Fruit fly (Drosophila melanogaster) whole organism, embryonic: ENCODE results near the gene CG32645.

Experiments used
- CG10274 ChIP-seq: fragments of 200-800 bp; sonication (Bioruptor generic); optimal IDR thresholded peaks from 3 replicates; lab custom pipeline; 2017; ENCODE audit warnings: missing biosample characterization, mild to moderate bottlenecking, missing genetic modification characterization
- CG11085 ChIP-seq: fragments of 200-800 bp; sonication (Bioruptor generic); IDR thresholded peaks from 2 replicates; pipeline ENCODE4 v1.3.6; 2022; ENCODE audit warnings: missing biosample characterization, missing genetic modification characterization
- CG12659 ChIP-seq: fragments of 200-800 bp; sonication (Bioruptor generic); optimal IDR thresholded peaks from 3 replicates; lab custom pipeline; 2017; ENCODE audit warnings: mild to moderate bottlenecking, missing biosample characterization, missing genetic modification reagents, missing genetic modification characterization
- CG12942 ChIP-seq: fragments of 200-800 bp; sonication (Bioruptor generic); optimal IDR thresholded peaks from 3 replicates; lab custom pipeline; 2016; ENCODE audit warnings: missing biosample characterization, missing genetic modification characterization
- CG13624 ChIP-seq: fragments of 200-800 bp; sonication (Bioruptor generic); optimal IDR thresholded peaks from 2 replicates; lab custom pipeline; 2016; ENCODE audit warnings: missing biosample characterization, missing genetic modification characterization
- CG13894 ChIP-seq: fragments of 200-800 bp; sonication (Bioruptor generic); optimal IDR thresholded peaks from 3 replicates; lab custom pipeline; 2018; ENCODE audit warnings: missing biosample characterization, mild to moderate bottlenecking, missing genetic modification characterization, moderate library complexity
- CG14860 ChIP-seq: fragments of 200-800 bp; sonication (Bioruptor generic); IDR thresholded peaks from 3 replicates; pipeline ENCODE4 v1.3.6; 2022; ENCODE audit warnings: missing biosample characterization, missing genetic modification characterization; ENCODE audit not compliant: partially characterized antibody
- CG1603 ChIP-seq: fragments of 200-800 bp; sonication (Bioruptor generic); optimal IDR thresholded peaks from 2 replicates; lab custom pipeline; 2019; ENCODE audit warnings: missing biosample characterization, mild to moderate bottlenecking, missing genetic modification characterization, moderate library complexity
- CG16813 ChIP-seq: fragments of 200-800 bp; sonication (Bioruptor generic); IDR thresholded peaks from 3 replicates; pipeline ENCODE4 v1.3.6; 2022; ENCODE audit warnings: missing biosample characterization, missing genetic modification characterization; ENCODE audit not compliant: partially characterized antibody
- CG17186 ChIP-seq: fragments of 200-800 bp; sonication (Bioruptor generic); optimal IDR thresholded peaks from 3 replicates; lab custom pipeline; 2017; ENCODE audit warnings: missing biosample characterization, missing genetic modification reagents, missing genetic modification characterization
- CG17802 ChIP-seq: fragments of 200-800 bp; sonication (Bioruptor generic); optimal IDR thresholded peaks from 2 replicates; lab custom pipeline; 2018; ENCODE audit warnings: missing biosample characterization, mild to moderate bottlenecking, missing genetic modification characterization, moderate library complexity
- CG18011 ChIP-seq: fragments of 200-800 bp; sonication (Bioruptor generic); optimal IDR thresholded peaks from 2 replicates; lab custom pipeline; 2017; ENCODE audit warnings: missing biosample characterization, missing genetic modification characterization, mild to moderate bottlenecking, moderate library complexity, missing genotype
- CG30020 ChIP-seq: fragments of 200-800 bp; optimal IDR thresholded peaks from 2 replicates; lab custom pipeline; 2019; ENCODE audit warnings: missing biosample characterization, mild to moderate bottlenecking, missing genetic modification characterization, moderate library complexity
- CG34224 ChIP-seq: fragments of 200-800 bp; sonication (Bioruptor generic); IDR thresholded peaks from 3 replicates; pipeline ENCODE4 v1.3.6; 2022; ENCODE audit warnings: missing biosample characterization, missing genetic modification characterization; ENCODE audit not compliant: partially characterized antibody
- CG34422 ChIP-seq: fragments of 200-800 bp; sonication (Bioruptor generic); IDR thresholded peaks from 3 replicates; pipeline ENCODE4 v1.3.6; 2022; ENCODE audit warnings: missing biosample characterization, missing genetic modification characterization
- CG42726 ChIP-seq: fragments of 200-800 bp; sonication (Bioruptor generic); IDR thresholded peaks from 2 replicates; pipeline ENCODE4 v1.3.6; 2022; ENCODE audit warnings: missing biosample characterization, missing genetic modification characterization; ENCODE audit not compliant: partially characterized antibody
- CG4820 ChIP-seq: fragments of 200-800 bp; sonication (Bioruptor generic); optimal IDR thresholded peaks from 3 replicates; lab custom pipeline; 2016; ENCODE audit warnings: missing biosample characterization, missing genetic modification characterization
- CG5180 ChIP-seq: fragments of 200-800 bp; sonication (Bioruptor generic); optimal IDR thresholded peaks from 3 replicates; lab custom pipeline; 2017; ENCODE audit warnings: missing biosample characterization, missing genetic modification characterization, mild to moderate bottlenecking, moderate library complexity, missing genetic modification reagents
- CG7372 ChIP-seq: fragments of 200-800 bp; sonication (Bioruptor generic); IDR thresholded peaks from 2 replicates; pipeline ENCODE4 v1.3.6; 2022; ENCODE audit warnings: missing biosample characterization, missing genetic modification characterization
- CG9932 ChIP-seq: fragments of 200-800 bp; sonication (Bioruptor generic); IDR thresholded peaks from 2 replicates; pipeline ENCODE4 v1.3.6; 2022; ENCODE audit warnings: missing biosample characterization, missing genetic modification characterization
- CHES-1-like ChIP-seq: fragments of 200-800 bp; sonication (Bioruptor generic); optimal IDR thresholded peaks from 2 replicates; lab custom pipeline; 2016; ENCODE audit warnings: missing biosample characterization, missing genetic modification characterization
- Dll ChIP-seq: fragments of 200-800 bp; sonication (Bioruptor generic); IDR thresholded peaks from 4 replicates; pipeline ENCODE4 v1.3.6; 2022; ENCODE audit warnings: missing biosample characterization, missing genetic modification characterization; ENCODE audit not compliant: partially characterized antibody
- Doc3 ChIP-seq: fragments of 200-800 bp; sonication (Bioruptor generic); IDR thresholded peaks from 3 replicates; pipeline ENCODE4 v1.3.6; 2022; ENCODE audit warnings: missing biosample characterization, missing genetic modification characterization; ENCODE audit not compliant: partially characterized antibody
- Gug ChIP-seq: fragments of 200-800 bp; sonication (Bioruptor generic); IDR thresholded peaks from 4 replicates; pipeline ENCODE4 v1.3.6; 2022; ENCODE audit warnings: missing biosample characterization, missing genetic modification characterization
- HLH54F ChIP-seq: fragments of 200-800 bp; sonication (Bioruptor generic); optimal IDR thresholded peaks from 3 replicates; lab custom pipeline; 2016; ENCODE audit warnings: missing biosample characterization, missing genetic modification characterization
- Mes4 ChIP-seq: fragments of 200-800 bp; sonication (Bioruptor generic); optimal IDR thresholded peaks from 2 replicates; lab custom pipeline; 2016; ENCODE audit warnings: missing biosample characterization, missing genetic modification characterization
- NFAT ChIP-seq: fragments of 200-800 bp; sonication (Bioruptor generic); IDR thresholded peaks from 2 replicates; pipeline ENCODE4 v1.3.6; 2022; ENCODE audit warnings: missing biosample characterization, missing genetic modification characterization
- Ptx1 ChIP-seq: fragments of 200-800 bp; sonication (Bioruptor generic); IDR thresholded peaks from 2 replicates; pipeline ENCODE4 v1.3.6; 2022; ENCODE audit warnings: missing biosample characterization, missing genetic modification characterization
- Rfx ChIP-seq: fragments of 200-800 bp; sonication (Bioruptor generic); IDR thresholded peaks from 2 replicates; pipeline ENCODE4 v1.3.6; 2022; ENCODE audit warnings: missing biosample characterization, missing genetic modification characterization
- Trl ChIP-seq, 3 experiments: fragments of >200 bp in 2 of 3; fragments of 200-800 bp in 1 of 3; sonication (Bioruptor generic) in 1 of 3; optimal IDR thresholded peaks; 2 replicates in 1 of 3; 3 replicates in 2 of 3; lab custom pipeline; 2016 to 2017; ENCODE audit warnings: missing biosample characterization in 1 of 3, missing genetic modification characterization in 1 of 3
- amos ChIP-seq: fragments of 200-800 bp; sonication (Bioruptor generic); IDR thresholded peaks from 2 replicates; pipeline ENCODE4 v1.3.6; 2022; ENCODE audit warnings: missing biosample characterization, missing genetic modification characterization; ENCODE audit not compliant: partially characterized antibody
- ase ChIP-seq: fragments of 200-800 bp; sonication (Bioruptor generic); IDR thresholded peaks from 3 replicates; pipeline ENCODE4 v1.3.6; 2022; ENCODE audit warnings: missing biosample characterization, missing genetic modification characterization
- bab2 ChIP-seq: fragments of 200-800 bp; sonication (Bioruptor generic); optimal IDR thresholded peaks from 2 replicates; lab custom pipeline; 2016; ENCODE audit warnings: missing biosample characterization, missing genetic modification characterization
- chinmo ChIP-seq: fragments of 200-800 bp; sonication (Bioruptor generic); IDR thresholded peaks from 4 replicates; pipeline ENCODE4 v1.3.6; 2022; ENCODE audit warnings: missing biosample characterization, missing genetic modification characterization; ENCODE audit not compliant: partially characterized antibody
- chn ChIP-seq: fragments of 200-800 bp; sonication (Bioruptor generic); optimal IDR thresholded peaks from 2 replicates; lab custom pipeline; 2016; ENCODE audit warnings: missing biosample characterization, missing genetic modification characterization
- ewg ChIP-seq: fragments of 200-800 bp; sonication (Bioruptor generic); optimal IDR thresholded peaks from 3 replicates; lab custom pipeline; 2017; ENCODE audit warnings: mild to moderate bottlenecking, missing biosample characterization, missing genetic modification reagents, missing genetic modification characterization
- gfzf ChIP-seq: fragments of 200-800 bp; sonication (Bioruptor generic); optimal IDR thresholded peaks from 2 replicates; lab custom pipeline; 2016; ENCODE audit warnings: missing biosample characterization, mild to moderate bottlenecking, missing genetic modification characterization, moderate library complexity
- hbn ChIP-seq: fragments of 200-800 bp; sonication (Bioruptor generic); IDR thresholded peaks from 2 replicates; pipeline ENCODE4 v1.3.6; 2022; ENCODE audit warnings: missing biosample characterization, missing genetic modification characterization; ENCODE audit not compliant: partially characterized antibody
- klu ChIP-seq: fragments of 200-800 bp; sonication (Bioruptor generic); IDR thresholded peaks from 2 replicates; pipeline ENCODE4 v1.3.6; 2022; ENCODE audit warnings: missing biosample characterization, missing genetic modification characterization
- mld ChIP-seq: fragments of 200-800 bp; sonication (Bioruptor generic); IDR thresholded peaks from 3 replicates; pipeline ENCODE4 v1.3.6; 2022; ENCODE audit warnings: missing biosample characterization, missing genetic modification characterization; ENCODE audit not compliant: partially characterized antibody
- pfk ChIP-seq: fragments of 200-800 bp; sonication (Bioruptor generic); optimal IDR thresholded peaks from 2 replicates; lab custom pipeline; 2018; ENCODE audit warnings: missing biosample characterization, mild to moderate bottlenecking, missing genetic modification characterization, moderate library complexity
- pho ChIP-seq: fragments of 200-800 bp; sonication (Bioruptor generic); optimal IDR thresholded peaks from 2 replicates; lab custom pipeline; 2016; ENCODE audit warnings: missing biosample characterization, missing genetic modification characterization
- phol ChIP-seq: fragments of 200-800 bp; sonication (Bioruptor generic); optimal IDR thresholded peaks from 3 replicates; lab custom pipeline; 2018; ENCODE audit warnings: missing biosample characterization, mild to moderate bottlenecking, missing genetic modification characterization, moderate library complexity
- pzg ChIP-seq: fragments of 200-800 bp; sonication (Bioruptor generic); optimal IDR thresholded peaks from 3 replicates; lab custom pipeline; 2018; ENCODE audit warnings: missing biosample characterization, mild to moderate bottlenecking, missing genetic modification characterization, moderate library complexity
- sens ChIP-seq: fragments of 200-800 bp; sonication (Bioruptor generic); peaks from one replicate; lab custom pipeline; 2016; ENCODE audit warnings: missing biosample characterization, missing genetic modification characterization
- trem ChIP-seq: fragments of 200-800 bp; optimal IDR thresholded peaks from 3 replicates; lab custom pipeline; 2019; ENCODE audit warnings: missing biosample characterization, mild to moderate bottlenecking, missing genetic modification characterization, moderate library complexity
- wor ChIP-seq: fragments of 200-800 bp; sonication (Bioruptor generic); IDR thresholded peaks from 2 replicates; pipeline ENCODE4 v1.3.6; 2022; ENCODE audit warnings: missing biosample characterization, missing genetic modification characterization
- zf30C ChIP-seq: fragments of 200-800 bp; sonication (Bioruptor generic); optimal IDR thresholded peaks from 3 replicates; lab custom pipeline; 2018; ENCODE audit warnings: missing biosample characterization, mild to moderate bottlenecking, missing genetic modification characterization

The CG32645 gene

DNA sequence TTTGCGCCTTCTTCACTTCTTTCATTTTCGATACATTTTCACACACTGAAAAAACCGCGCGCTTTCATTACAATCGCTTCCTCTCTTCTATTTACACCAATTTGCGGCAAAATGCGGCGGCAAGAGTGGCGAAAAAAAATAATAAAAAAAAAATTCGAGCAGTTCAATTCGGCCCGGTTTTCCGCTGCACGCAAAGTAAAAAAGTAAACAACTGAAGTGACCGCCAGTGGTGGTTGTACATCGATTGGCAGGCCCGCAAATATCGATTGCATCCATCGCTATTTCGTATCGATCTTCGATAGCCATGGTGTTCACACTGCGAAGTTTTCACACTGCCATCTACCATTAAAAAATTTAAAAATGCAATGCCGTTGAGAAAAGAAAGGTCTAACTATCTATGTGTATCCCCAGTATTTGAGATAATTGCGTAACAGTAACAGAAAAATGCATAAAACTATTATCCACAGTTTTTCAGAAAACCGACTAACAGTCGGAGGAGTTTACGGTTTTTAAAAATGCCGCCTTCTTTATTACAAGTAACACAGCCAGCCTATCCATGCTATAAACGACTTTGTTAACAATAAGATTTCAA lies 26.7 kb upstream of the CG32645 start, which contains the start of gene Chpf:
Gene Chpf, minus strand, starts transcription at position 225 of the 592 bp plus-strand sequence.
- TF ChIP-seq hbn (GFP tag; lab: Robert Waterston, UW): peak; percentile 59
- peak; percentile 17 for TF ChIP-seq trem (tag; lab: Kevin White, UChicago)
- TF ChIP-seq CG17186 (GFP tag; lab: Kevin White, UChicago): peak; percentile 7
- TF ChIP-seq CG30020 (tag; lab: Kevin White, UChicago): peak; percentile 63
- peak; percentile 74; the same call in 3 of the 4 replicates for TF ChIP-seq Dll (GFP tag; lab: Robert Waterston, UW)
- peak; percentile 81 for TF ChIP-seq CG42726
- no peak for TF ChIP-seq pfk (GFP tag; lab: Kevin White, UChicago)
- peak in 1 of 2 experiments; percentile 10 for TF ChIP-seq Trl (optimal IDR thresholded peaks at IDR 0.05; lab: Kevin White, UChicago)
- TF ChIP-seq Trl (GFP tag; optimal IDR thresholded peaks at IDR 0.05; lab: Kevin White, UChicago): no peak
- TF ChIP-seq CG16813 (GFP tag; lab: Robert Waterston, UW): peak; percentile 91
- TF ChIP-seq CG14860: peak; percentile 78
- TF ChIP-seq CG18011 (GFP tag; lab: Kevin White, UChicago): no peak
- peak; percentile 87 for TF ChIP-seq amos (GFP tag; lab: Robert Waterston, UW)
- TF ChIP-seq mld (GFP tag; lab: Robert Waterston, UW): peak; percentile 59; the same call in 2 of the 3 replicates
- peak; percentile 50; the same call in 1 of the 3 replicates for TF ChIP-seq CG34224 (GFP tag; lab: Robert Waterston, UW)
- TF ChIP-seq chinmo (GFP tag; lab: Robert Waterston, UW): peak; percentile 88; the same call in 3 of the 4 replicates
- TF ChIP-seq CG34422: peak; percentile 73; the same call in 1 of the 3 replicates
- TF ChIP-seq CG7372 (GFP tag; lab: Robert Waterston, UW): no peak
- TF ChIP-seq CG1603: peak; percentile 32
- peak; percentile 50; the same call in 1 of the 3 replicates for TF ChIP-seq Doc3 (GFP tag; lab: Robert Waterston, UW)
- TF ChIP-seq Gug (GFP tag; lab: Robert Waterston, UW): peak; percentile 4; the same call in 1 of the 4 replicates
- TF ChIP-seq CG9932 (GFP tag; lab: Robert Waterston, UW): peak; percentile 49; the same call in 1 of the 2 replicates
- TF ChIP-seq bab2 (GFP tag; lab: Kevin White, UChicago): peak; percentile 5
- peak; percentile 53 for TF ChIP-seq pzg (GFP tag; lab: Kevin White, UChicago)
- TF ChIP-seq sens (GFP tag; lab: Kevin White, UChicago): peak; percentile 51
- peak; percentile 34 for TF ChIP-seq phol (tag; lab: Kevin White, UChicago)
- TF ChIP-seq HLH54F: no peak
- TF ChIP-seq chn (GFP tag; lab: Kevin White, UChicago): peak; percentile 30
- no peak for TF ChIP-seq CG13894 (tag; lab: Kevin White, UChicago)
- TF ChIP-seq CG17802: peak; percentile 36
- TF ChIP-seq CG10274 (GFP tag; lab: Kevin White, UChicago): no peak
- TF ChIP-seq CG13624 (GFP tag; lab: Kevin White, UChicago): peak; percentile 24
- TF ChIP-seq CG12942 (GFP tag; lab: Kevin White, UChicago): no peak
- TF ChIP-seq ewg: no peak
- TF ChIP-seq CG5180 (GFP tag; lab: Kevin White, UChicago): no peak
- no peak for TF ChIP-seq wor (GFP tag; lab: Robert Waterston, UW)
- no peak for TF ChIP-seq pho
- TF ChIP-seq Mes4 (GFP tag; lab: Kevin White, UChicago): no peak
- peak; percentile 16 for TF ChIP-seq gfzf
- TF ChIP-seq Rfx (GFP tag; lab: Robert Waterston, UW): peak; percentile 40
- TF ChIP-seq CG12659 (GFP tag; lab: Kevin White, UChicago): peak; percentile 22
- 0 out of 2 replicates have a peak, but pooled peaks have one; percentile 20 for TF ChIP-seq NFAT (GFP tag; lab: Robert Waterston, UW)
- no peak for TF ChIP-seq zf30C (GFP tag; lab: Kevin White, UChicago)
- peak; percentile 34 for TF ChIP-seq CHES-1-like (GFP tag; lab: Kevin White, UChicago)
- no peak for TF ChIP-seq CG11085
- TF ChIP-seq klu: no peak
- no peak for TF ChIP-seq CG4820 (GFP tag; lab: Kevin White, UChicago)
- TF ChIP-seq Ptx1 (GFP tag; lab: Robert Waterston, UW): peak; percentile 32; the same call in 1 of the 2 replicates
- TF ChIP-seq ase (GFP tag; lab: Robert Waterston, UW): peak; percentile 17; the same call in 1 of the 3 replicates
